Worm (Caenorhabditis elegans) whole organism, L3 larva: ENCODE data around the gene F44E7.9.

ENCODE experiments used
- R02D3.7 ChIP-seq: fragments of 150-350 bp; optimal IDR thresholded peaks from 2 replicates; lab custom pipeline; 2014; ENCODE audit warnings: missing biosample characterization, missing genetic modification characterization
- ZK546.5 ChIP-seq: sonication (generic microtip); optimal IDR thresholded peaks from 2 replicates; lab custom pipeline; 2017; ENCODE audit warnings: missing biosample characterization, missing genetic modification characterization
- aly-2 ChIP-seq: fragments of 150-350 bp; optimal IDR thresholded peaks from 2 replicates; lab custom pipeline; 2014; ENCODE audit warnings: missing biosample characterization, missing genetic modification characterization
- ama-1 ChIP-seq: fragments of 150-350 bp; optimal IDR thresholded peaks from 2 replicates; lab custom pipeline; 2018
- ceh-28 ChIP-seq: fragments of 150-350 bp; optimal IDR thresholded peaks from 2 replicates; lab custom pipeline; 2014; ENCODE audit warnings: missing biosample characterization, missing genetic modification reagents, missing genetic modification characterization
- daf-12 ChIP-seq: fragments of 150-350 bp; optimal IDR thresholded peaks from 2 replicates; lab custom pipeline; 2014; ENCODE audit warnings: missing biosample characterization, missing genetic modification reagents, missing genetic modification characterization
- egl-27 ChIP-seq: sonication (generic microtip); optimal IDR thresholded peaks from 4 replicates; lab custom pipeline; 2017; ENCODE audit warnings: missing biosample characterization, missing genetic modification reagents, missing genetic modification characterization
- egl-5 ChIP-seq: fragments of 150-350 bp; optimal IDR thresholded peaks from 2 replicates; lab custom pipeline; 2017; ENCODE audit warnings: missing biosample characterization, missing genetic modification reagents, missing genetic modification characterization, inconsistent platforms
- elt-2 ChIP-seq: sonication (generic microtip); optimal IDR thresholded peaks from 2 replicates; lab custom pipeline; 2016; ENCODE audit warnings: missing genetic modification reagents, mild to moderate bottlenecking, missing genetic modification characterization, missing compliant biosample characterization
- elt-3 ChIP-seq, 3 experiments: fragments of 150-350 bp in 1 of 3; sonication (generic microtip) in 2 of 3; optimal IDR thresholded peaks; 2 replicates in 2 of 3; 4 replicates in 1 of 3; lab custom pipeline; 2014 to 2017; ENCODE audit warnings: missing biosample characterization in 3 of 3, missing genetic modification characterization in 3 of 3
- fkh-10 ChIP-seq: sonication (generic microtip); optimal IDR thresholded peaks from 2 replicates; lab custom pipeline; 2017; ENCODE audit warnings: missing biosample characterization, missing genetic modification reagents, missing genetic modification characterization
- hmg-11 ChIP-seq: sonication (generic microtip); optimal IDR thresholded peaks from 2 replicates; lab custom pipeline; 2016; ENCODE audit warnings: missing genetic modification characterization, missing compliant biosample characterization
- jun-1 ChIP-seq: fragments of 150-350 bp; optimal IDR thresholded peaks from 2 replicates; lab custom pipeline; 2014; ENCODE audit warnings: missing biosample characterization, missing genetic modification reagents, missing genetic modification characterization
- lin-15B ChIP-seq: fragments of 150-350 bp; optimal IDR thresholded peaks from 2 replicates; lab custom pipeline; 2014; ENCODE audit warnings: missing biosample characterization, missing genetic modification characterization
- lin-39 ChIP-seq: fragments of 150-350 bp; optimal IDR thresholded peaks from 2 replicates; lab custom pipeline; 2018; ENCODE audit warnings: missing biosample characterization, missing genetic modification reagents, missing genetic modification characterization
- lsy-12 ChIP-seq: sonication (generic microtip); optimal IDR thresholded peaks from 2 replicates; lab custom pipeline; 2016; ENCODE audit warnings: mild to moderate bottlenecking, missing genetic modification characterization, missing compliant biosample characterization
- mdl-1 ChIP-seq: fragments of 150-350 bp; optimal IDR thresholded peaks from 2 replicates; lab custom pipeline; 2014; ENCODE audit warnings: missing biosample characterization, missing genetic modification characterization
- mml-1 ChIP-seq: fragments of 150-350 bp; sonication (generic microtip); optimal IDR thresholded peaks from 3 replicates; lab custom pipeline; 2014; ENCODE audit warnings: missing biosample characterization, missing genetic modification characterization
- nfya-1 ChIP-seq: sonication (generic microtip); optimal IDR thresholded peaks from 2 replicates; lab custom pipeline; 2017; ENCODE audit warnings: missing genetic modification characterization, mild to moderate bottlenecking, missing compliant biosample characterization, antibody characterized with exemption, moderate library complexity; ENCODE audit not compliant: insufficient read depth
- nhr-11 ChIP-seq: fragments of 150-350 bp; optimal IDR thresholded peaks from 2 replicates; lab custom pipeline; 2014; ENCODE audit warnings: missing biosample characterization, missing genetic modification characterization
- nhr-12 ChIP-seq: fragments of 150-350 bp; optimal IDR thresholded peaks from 2 replicates; lab custom pipeline; 2014; ENCODE audit warnings: missing biosample characterization, missing genetic modification characterization
- nhr-23 ChIP-seq: fragments of 150-350 bp; optimal IDR thresholded peaks from 2 replicates; lab custom pipeline; 2014; ENCODE audit warnings: missing biosample characterization, missing genetic modification reagents, missing genetic modification characterization
- nhr-237 ChIP-seq: fragments of 150-350 bp; optimal IDR thresholded peaks from 2 replicates; lab custom pipeline; 2014; ENCODE audit warnings: missing biosample characterization, missing genetic modification characterization
- nhr-25 ChIP-seq: sonication (generic microtip); optimal IDR thresholded peaks from 2 replicates; lab custom pipeline; 2017; ENCODE audit warnings: missing biosample characterization, missing genetic modification characterization
- nhr-43 ChIP-seq: sonication (generic microtip); optimal IDR thresholded peaks from 2 replicates; lab custom pipeline; 2016; ENCODE audit warnings: mild to moderate bottlenecking, missing genetic modification characterization, missing compliant biosample characterization; ENCODE audit not compliant: poor library complexity, severe bottlenecking
- nhr-76 ChIP-seq: fragments of 150-350 bp; sonication (generic microtip); optimal IDR thresholded peaks from 5 replicates; lab custom pipeline; 2014; ENCODE audit warnings: missing biosample characterization, missing genetic modification characterization
- nhr-77 ChIP-seq: fragments of 150-350 bp; optimal IDR thresholded peaks from 2 replicates; lab custom pipeline; 2014; ENCODE audit warnings: missing biosample characterization, missing genetic modification characterization
- pha-4 ChIP-seq: fragments of 150-350 bp; optimal IDR thresholded peaks from 2 replicates; lab custom pipeline; 2014; ENCODE audit warnings: missing biosample characterization, missing genetic modification reagents, missing genetic modification characterization
- pqm-1 ChIP-seq: fragments of 150-350 bp; optimal IDR thresholded peaks from 2 replicates; lab custom pipeline; 2017; ENCODE audit warnings: missing biosample characterization, missing genetic modification characterization, inconsistent platforms
- sea-2 ChIP-seq: fragments of 150-350 bp; sonication (generic microtip); optimal IDR thresholded peaks from 4 replicates; lab custom pipeline; 2014; ENCODE audit warnings: missing biosample characterization, missing genetic modification reagents, missing genetic modification characterization
- skn-1 ChIP-seq: fragments of 150-350 bp; optimal IDR thresholded peaks from 2 replicates; lab custom pipeline; 2014; ENCODE audit warnings: missing biosample characterization, missing genetic modification characterization
- snpc-4 ChIP-seq: fragments of 150-350 bp; optimal IDR thresholded peaks from 2 replicates; lab custom pipeline; 2014; ENCODE audit warnings: missing biosample characterization, missing genetic modification characterization
- tbx-2 ChIP-seq: sonication (generic microtip); optimal IDR thresholded peaks from 2 replicates; lab custom pipeline; 2016; ENCODE audit warnings: mild to moderate bottlenecking, missing genetic modification characterization, missing compliant biosample characterization
- unc-39 ChIP-seq: sonication (generic microtip); optimal IDR thresholded peaks from 4 replicates; lab custom pipeline; 2017; ENCODE audit warnings: missing biosample characterization, missing genetic modification characterization

Gene F44E7.9

DNA sequence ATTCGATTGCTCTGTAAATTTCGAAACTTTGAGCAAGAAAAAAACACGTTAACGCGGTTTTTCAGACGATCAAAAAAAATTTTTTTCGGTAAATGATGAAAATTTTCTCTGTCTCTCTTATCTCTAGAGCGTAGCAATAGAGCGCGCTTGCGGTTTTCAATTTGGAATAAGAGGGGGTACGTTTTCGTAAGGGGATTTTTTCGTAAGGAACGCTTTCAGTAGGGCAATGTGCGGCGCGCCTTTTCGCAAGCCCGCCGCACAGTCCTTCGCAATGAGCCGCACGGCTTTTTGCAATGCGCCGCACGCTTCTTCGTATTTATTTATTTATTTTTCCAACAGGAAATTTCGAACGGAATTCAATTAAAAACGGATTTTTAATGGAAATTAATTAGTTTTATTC, 14.1 kb upstream of the F44E7.9 start, which contains the start of gene F44E7.4:
F44E7.4 (minus strand) TSS at position 13 of the 400 bp plus-strand sequence.
- peak; percentile 76 for TF ChIP-seq lin-15B (tag; lab: Kevin White, UChicago)
- TF ChIP-seq elt-2 (tag; lab: Kevin White, UChicago): peak; percentile 21
- peak; percentile 41 for TF ChIP-seq nhr-23 (tag; lab: Kevin White, UChicago)
- TF ChIP-seq snpc-4 (tag; lab: Kevin White, UChicago): peak; percentile 20
- peak; percentile 47 for TF ChIP-seq lin-39
- peak; percentile 58 for TF ChIP-seq pha-4 (tag; lab: Kevin White, UChicago)
- TF ChIP-seq nhr-25 (tag; lab: Kevin White, UChicago): peak; percentile 16
- TF ChIP-seq nfya-1 (tag; lab: Kevin White, UChicago): peak; percentile 58
- TF ChIP-seq ceh-28 (tag; lab: Kevin White, UChicago): peak; percentile 26

DNA sequence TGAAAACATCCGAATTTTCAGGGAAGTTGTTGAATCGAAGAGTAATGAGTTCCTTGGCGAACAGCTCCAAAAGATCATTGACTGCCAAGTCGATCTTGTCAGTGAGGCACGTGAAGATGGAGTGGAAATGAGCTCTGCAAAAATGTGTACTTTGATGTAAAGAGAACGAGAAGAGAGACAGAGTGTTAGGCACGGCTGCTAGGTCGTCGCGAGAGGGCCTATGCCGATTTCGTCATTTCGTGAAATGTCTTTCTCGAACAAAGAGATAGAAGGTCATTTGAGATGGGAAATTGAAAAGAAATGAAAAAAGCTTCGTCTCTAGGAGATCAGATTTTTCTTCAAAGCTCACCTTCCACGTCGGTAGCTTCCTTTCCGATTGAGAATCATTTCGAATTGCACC, 11.0 kb upstream of the F44E7.9 start:
- TF ChIP-seq jun-1 (tag; lab: Kevin White, UChicago) (no peak), lsy-12 (no peak), nhr-12 (tag; lab: Kevin White, UChicago) (no peak), nfya-1 (tag; lab: Kevin White, UChicago) (no peak), nhr-77 (tag; lab: Kevin White, UChicago) (no peak), tbx-2 (tag; lab: Kevin White, UChicago) (no peak), lin-15B (tag; lab: Kevin White, UChicago) (no peak), nhr-76 (tag; lab: Kevin White, UChicago) (no peak), mdl-1 (tag; lab: Kevin White, UChicago) (no peak), ceh-28 (tag; lab: Kevin White, UChicago) (no peak)

DNA sequence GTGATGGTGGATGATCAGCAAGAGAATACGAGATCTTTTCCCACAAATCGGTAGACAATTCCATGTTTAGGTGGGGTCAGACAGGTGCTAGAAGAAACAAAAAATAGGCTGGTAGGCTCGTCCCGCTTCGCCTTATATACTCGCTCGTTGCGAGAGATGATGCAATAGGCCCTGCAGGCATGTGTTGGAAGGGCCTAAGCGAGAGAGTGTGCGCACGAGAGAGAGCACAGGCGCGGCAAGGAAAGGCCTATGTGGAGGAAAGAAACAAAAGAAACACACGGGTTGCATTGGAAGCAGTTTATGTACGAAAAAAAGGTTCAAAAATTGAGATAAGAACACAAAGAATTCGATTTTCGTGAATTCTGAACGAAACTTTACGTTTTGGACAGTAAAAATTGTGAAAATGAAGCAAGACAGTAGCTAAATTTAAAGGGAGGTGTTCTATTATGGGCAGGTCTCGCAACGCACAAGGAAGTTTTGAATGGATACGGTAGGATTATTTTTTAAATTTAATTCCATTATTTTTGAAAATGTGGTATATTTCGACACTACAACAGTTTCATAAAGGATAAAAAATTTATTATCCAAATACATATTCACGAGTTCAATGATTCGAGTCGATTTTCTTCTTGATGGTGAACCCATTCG, 10.2 kb upstream of the F44E7.9 start, which contains the start of gene F44E7.5:
F44E7.5 (minus strand) TSS at position 210 of the 648 bp plus-strand sequence.
- TF ChIP-seq hmg-11 (peak; percentile 7), nhr-43 (tag; lab: Kevin White, UChicago) (peak; percentile 5), R02D3.7 (tag; lab: Kevin White, UChicago) (peak; percentile 15), egl-27 (tag; lab: Kevin White, UChicago) (no peak), elt-2 (tag; lab: Kevin White, UChicago) (peak; percentile 86), pha-4 (tag; lab: Kevin White, UChicago) (peak; percentile 71), skn-1 (peak; percentile 32), ceh-28 (tag; lab: Kevin White, UChicago) (no peak), nhr-11 (no peak), lin-15B (tag; lab: Kevin White, UChicago) (peak; percentile 47), ZK546.5 (no peak), ama-1 (peak; percentile 12), snpc-4 (tag; lab: Kevin White, UChicago) (peak; percentile 34), pqm-1 (tag; lab: Kevin White, UChicago) (peak; percentile 74), nhr-23 (tag; lab: Kevin White, UChicago) (peak; percentile 76), nfya-1 (tag; lab: Kevin White, UChicago) (peak; percentile 60), nhr-25 (tag; lab: Kevin White, UChicago) (peak; percentile 71), mml-1 (no peak)
- TF ChIP-seq, all 47 proteins: peak for 13

DNA sequence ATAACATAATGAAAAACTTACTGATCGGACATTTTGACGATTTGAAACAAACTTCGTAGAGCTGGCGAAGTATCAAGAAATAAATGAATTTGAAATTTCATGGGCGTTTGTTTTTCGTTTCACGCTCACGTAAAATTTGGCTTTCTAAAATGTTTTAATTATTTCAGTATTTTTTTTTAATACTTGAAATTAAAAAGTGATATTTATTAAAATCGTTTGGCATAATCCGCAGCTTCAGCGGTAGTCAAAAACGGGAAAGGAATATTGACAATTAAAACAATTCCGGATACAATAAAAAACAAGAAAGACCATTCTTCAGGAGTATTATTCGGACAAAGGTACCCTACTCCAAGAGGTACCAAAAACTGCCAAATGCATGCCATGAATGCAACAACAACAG, 8.3 kb upstream of the F44E7.9 start, which contains the start of gene fbxa-183:
fbxa-183 (minus strand) TSS at position 101 of the 400 bp plus-strand sequence.
- no peak for TF ChIP-seq fkh-10
- TF ChIP-seq elt-3 (tag; optimal IDR thresholded peaks at IDR 0.05; lab: Kevin White, UChicago): no peak
- TF ChIP-seq sea-2 (GFP tag; lab: Kevin White, UChicago): no peak
- no peak for TF ChIP-seq mdl-1 (tag; lab: Kevin White, UChicago)
- no peak for TF ChIP-seq jun-1 (tag; lab: Kevin White, UChicago)
- TF ChIP-seq nhr-237 (tag; lab: Kevin White, UChicago): no peak
- TF ChIP-seq nhr-23 (tag; lab: Kevin White, UChicago): no peak
- TF ChIP-seq daf-12 (tag; lab: Kevin White, UChicago): no peak
- TF ChIP-seq skn-1: no peak
- TF ChIP-seq nhr-76 (tag; lab: Kevin White, UChicago): no peak
- no peak for TF ChIP-seq ZK546.5
- no peak for TF ChIP-seq egl-5 (tag; lab: Kevin White, UChicago)
- no peak for TF ChIP-seq nhr-11
- no peak for TF ChIP-seq egl-27 (tag; lab: Kevin White, UChicago)
- no peak for TF ChIP-seq lin-39
- no peak for TF ChIP-seq aly-2 (tag; lab: Kevin White, UChicago)
- no peak for TF ChIP-seq nhr-12 (tag; lab: Kevin White, UChicago)
- no peak for TF ChIP-seq unc-39 (tag; lab: Kevin White, UChicago)
